Fruit fly (Drosophila melanogaster) whole organism, wandering third instar larva: ENCODE data around the gene Lkb1.

ENCODE experiments used
- Myc ChIP-seq: fragments of >200 bp; optimal IDR thresholded peaks from 2 replicates; lab custom pipeline; 2017
- psq ChIP-seq: fragments of 200-800 bp; sonication (Bioruptor generic); optimal IDR thresholded peaks from 3 replicates; lab custom pipeline; 2017; ENCODE audit warnings: missing biosample characterization, mild to moderate bottlenecking, missing genetic modification characterization, moderate library complexity
- woc ChIP-seq: sonication (Bioruptor generic); optimal IDR thresholded peaks from 2 replicates; lab custom pipeline; 2016; ENCODE audit warnings: missing biosample characterization, mild to moderate bottlenecking, missing genetic modification characterization

dm6 chr3R:13700738-13701137, 24.4 kb downstream of the Lkb1 start, which contains the start of gene f-cup:
- TF ChIP-seq psq (GFP tag; lab: Kevin White, UChicago), result no peak
- no peak for TF ChIP-seq woc
- TF ChIP-seq Myc (lab: Kevin White, UChicago), result no peak
